Worm (Caenorhabditis elegans): Measurements from ENCODE around the gene aff-1.
A peak's percentile ranks its signal among the peaks of the same experiment; 100 is the strongest.

aff-1 gene

DNA sequence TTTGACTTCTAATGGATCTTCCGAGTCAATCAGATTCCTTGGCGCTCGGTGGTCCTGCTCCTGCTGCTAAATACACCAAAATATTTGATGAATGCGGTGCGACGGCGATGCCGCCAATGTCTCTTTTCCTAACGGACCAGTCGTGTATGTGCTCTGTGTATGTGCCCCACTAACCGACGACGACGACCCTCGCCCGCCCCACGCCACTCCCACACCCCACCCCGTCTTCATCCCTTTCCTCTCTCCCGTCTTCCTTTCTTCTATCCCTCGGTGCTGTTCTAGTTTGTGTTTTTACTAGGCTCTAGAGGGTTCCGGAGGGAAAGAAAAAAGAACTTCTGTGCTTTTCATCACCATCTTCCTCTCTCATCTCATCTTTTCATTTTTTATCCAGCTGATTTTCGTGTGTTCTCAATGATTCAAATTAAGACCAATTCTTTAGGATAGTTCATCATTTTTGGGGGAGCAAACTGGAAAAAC lies 28.9 kb downstream of the aff-1 start, which contains the start of gene egl-27:
Gene egl-27, plus strand, starts transcription at position 427 of the 477 bp plus-strand sequence.
- TF ChIP-seq ztf-23 (GFP tag; IDR thresholded peaks at IDR 0.05) (0 out of 2 replicates have a peak, but pooled peaks have one; percentile 29), cog-1 (tag; optimal IDR thresholded peaks at IDR 0.05) (no peak), flt-1 (GFP tag; IDR thresholded peaks at IDR 0.05) (peak; percentile 66; the same call in 1 of the 2 replicates), ref-1 (GFP tag; conservative IDR thresholded peaks at IDR 0.05) (no peak)

DNA sequence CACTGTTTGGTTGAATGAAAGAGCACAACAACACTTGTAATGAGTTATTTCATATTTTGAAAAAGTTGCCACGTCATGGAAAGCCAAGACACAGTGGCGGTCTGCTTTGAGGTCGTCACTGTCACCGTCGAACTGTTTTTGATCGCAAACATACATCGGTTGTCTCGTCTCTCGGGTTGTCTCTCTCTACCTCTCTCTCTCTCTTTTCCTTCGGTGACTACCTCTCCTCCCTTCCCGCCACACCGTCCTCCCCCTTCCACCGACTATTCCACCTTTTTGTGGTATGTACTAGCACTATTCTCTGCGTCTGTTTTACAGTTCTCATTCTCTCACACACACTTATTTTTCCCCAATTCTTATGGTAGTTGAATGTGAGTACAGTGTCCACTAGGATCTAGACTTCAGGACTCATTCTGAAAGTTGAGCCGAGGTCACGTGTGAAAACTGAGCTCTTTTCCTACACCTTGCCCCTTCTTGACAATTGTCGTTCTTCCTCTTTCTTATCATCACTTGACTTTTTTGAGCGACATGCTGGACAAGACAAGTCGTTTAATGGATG lies 29.7 kb downstream of the aff-1 start:
- TF ChIP-seq tab-1 (GFP tag; IDR thresholded peaks at IDR 0.05) (no peak), T22C8.4 (GFP tag; IDR thresholded peaks at IDR 0.05) (no peak), flt-1 (GFP tag; IDR thresholded peaks at IDR 0.05) (no peak), med-1 (GFP tag; optimal IDR thresholded peaks at IDR 0.05; ENCODE audit: insufficient read depth) (no peak), ztf-23 (GFP tag; IDR thresholded peaks at IDR 0.05) (no peak), ztf-29 (GFP tag; IDR thresholded peaks at IDR 0.05) (no peak)

DNA sequence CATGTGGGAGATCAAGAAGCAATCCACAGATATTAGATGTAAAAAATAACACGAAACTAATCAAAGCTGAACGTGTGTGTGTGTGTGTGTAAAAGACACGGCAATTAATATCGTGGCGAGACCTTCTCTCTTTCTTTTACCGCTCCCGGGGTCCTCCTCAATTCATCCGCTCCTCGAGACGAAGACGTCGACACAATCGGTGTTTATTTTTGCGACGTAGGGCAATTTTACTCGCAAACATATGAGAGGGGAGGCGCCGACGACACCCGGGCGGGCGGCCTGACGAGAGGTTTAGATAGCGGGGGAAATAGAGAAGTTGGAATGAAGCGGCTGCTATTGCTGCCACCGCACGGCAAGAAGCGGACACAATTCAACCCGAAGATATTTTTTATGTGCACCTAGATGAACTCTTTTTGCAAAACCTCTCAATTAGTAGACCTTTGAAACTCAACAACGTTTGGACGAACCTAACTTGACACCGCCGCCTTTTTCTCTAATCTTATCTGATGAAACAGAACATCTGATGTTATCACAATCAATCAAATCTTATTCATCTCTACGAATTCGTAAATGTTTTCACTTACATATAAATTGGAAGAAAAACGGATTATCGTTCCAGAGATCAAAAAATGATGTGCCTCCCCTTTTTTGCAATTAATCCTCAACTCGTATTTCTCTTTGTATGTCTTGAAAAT lies 30.7 kb downstream of the aff-1 start:
- TF ChIP-seq ztf-23 (GFP tag; IDR thresholded peaks at IDR 0.05) (0 out of 2 replicates have a peak, but pooled peaks have one; percentile 32), T22C8.4 (GFP tag; IDR thresholded peaks at IDR 0.05) (0 out of 2 replicates have a peak, but pooled peaks have one; percentile 14), flt-1 (GFP tag; IDR thresholded peaks at IDR 0.05) (no peak)

DNA sequence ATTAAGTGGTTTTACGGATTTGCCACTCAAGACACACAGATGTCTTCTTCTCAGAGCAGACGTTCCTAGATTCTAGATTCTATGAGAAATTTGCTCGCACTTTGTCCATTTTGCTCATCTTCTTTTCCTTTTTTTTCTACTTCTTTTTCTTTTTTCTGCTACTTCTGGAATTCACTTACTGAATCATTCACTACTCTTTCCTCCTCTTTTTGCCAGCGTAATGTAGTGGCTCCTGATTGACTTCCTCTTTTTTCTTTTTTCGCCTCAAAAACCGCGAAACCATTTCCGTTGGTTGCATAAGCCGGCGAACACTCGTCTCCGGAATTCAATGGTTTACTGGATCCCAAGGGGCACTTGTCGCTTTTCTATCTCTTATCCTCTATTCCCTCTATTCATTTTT lies 31.3 kb downstream of the aff-1 start:
- TF ChIP-seq med-1 (GFP tag; optimal IDR thresholded peaks at IDR 0.05; ENCODE audit: insufficient read depth), result no peak
- no peak for TF ChIP-seq tab-1 (GFP tag; IDR thresholded peaks at IDR 0.05)
- TF ChIP-seq flt-1 (GFP tag; IDR thresholded peaks at IDR 0.05), result no peak
- no peak for TF ChIP-seq ztf-29 (GFP tag; IDR thresholded peaks at IDR 0.05)
- TF ChIP-seq T22C8.4 (GFP tag; IDR thresholded peaks at IDR 0.05), result no peak
- no peak for TF ChIP-seq cog-1 (tag; optimal IDR thresholded peaks at IDR 0.05)
- no peak for TF ChIP-seq ztf-23 (GFP tag; IDR thresholded peaks at IDR 0.05)

DNA sequence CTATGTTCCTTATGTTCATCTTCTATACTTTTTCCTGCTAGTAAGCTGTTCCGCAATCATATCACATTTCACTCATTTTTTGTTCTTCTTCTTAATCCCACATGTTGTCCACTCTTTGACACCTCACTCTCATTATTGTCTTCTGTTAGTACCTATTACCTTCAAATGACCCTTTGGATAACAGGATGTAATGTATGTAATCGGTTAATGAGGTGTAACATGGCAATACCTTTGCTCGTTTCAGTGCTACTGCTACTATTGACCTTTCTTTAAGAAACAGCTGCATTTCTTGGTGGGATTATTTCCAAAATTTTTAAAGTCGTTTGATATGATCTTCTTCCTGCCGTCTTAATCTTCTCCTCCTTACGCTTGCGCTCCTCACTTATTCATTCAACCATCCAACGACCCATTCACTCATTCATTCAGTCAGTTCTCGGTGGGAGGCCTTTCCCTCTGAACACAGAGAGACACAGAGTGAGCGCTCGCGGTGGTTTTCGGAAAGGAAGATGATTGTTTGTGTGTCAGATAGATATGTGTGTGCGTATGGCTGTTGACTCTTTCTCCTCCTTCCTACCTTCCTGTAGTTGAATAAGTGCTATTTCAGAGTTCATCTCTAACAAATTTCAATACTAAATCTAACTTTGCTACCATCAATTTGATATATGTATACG lies 31.9 kb downstream of the aff-1 start:
- TF ChIP-seq med-1 (GFP tag; optimal IDR thresholded peaks at IDR 0.05; ENCODE audit: insufficient read depth), result no peak
- TF ChIP-seq cog-1 (tag; optimal IDR thresholded peaks at IDR 0.05), result no peak
- no peak for TF ChIP-seq flt-1 (GFP tag; IDR thresholded peaks at IDR 0.05)
- no peak for TF ChIP-seq ztf-29 (GFP tag; IDR thresholded peaks at IDR 0.05)
- no peak for TF ChIP-seq tab-1 (GFP tag; IDR thresholded peaks at IDR 0.05)
- no peak for TF ChIP-seq klf-2 (GFP tag; conservative IDR thresholded peaks at IDR 0.05)
- TF ChIP-seq ref-1 (GFP tag; conservative IDR thresholded peaks at IDR 0.05), result no peak
- no peak for TF ChIP-seq T22C8.4 (GFP tag; IDR thresholded peaks at IDR 0.05)

DNA sequence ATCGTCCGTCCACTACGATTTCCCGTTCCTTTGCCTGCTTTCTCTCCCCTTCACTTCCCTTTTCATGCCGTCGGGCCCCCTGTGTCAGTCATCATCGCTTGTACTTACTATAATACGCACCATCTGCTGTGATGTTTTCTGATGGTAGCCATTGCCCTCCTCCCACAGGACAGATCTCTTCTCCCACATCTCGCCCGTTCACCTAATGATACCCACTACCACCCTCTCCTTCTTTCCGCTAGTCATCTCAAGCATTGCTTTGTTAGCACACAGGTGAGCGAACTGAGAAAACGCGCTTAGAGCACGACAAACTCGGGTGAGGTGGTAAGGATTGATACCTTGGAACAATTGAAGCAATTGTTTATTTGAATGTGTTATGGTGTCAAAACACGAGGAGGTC lies 32.6 kb downstream of the aff-1 start:
- TF ChIP-seq med-1 (GFP tag; optimal IDR thresholded peaks at IDR 0.05; ENCODE audit: insufficient read depth) (no peak), ztf-23 (GFP tag; IDR thresholded peaks at IDR 0.05) (0 out of 2 replicates have a peak, but pooled peaks have one; percentile 47), tab-1 (GFP tag; IDR thresholded peaks at IDR 0.05) (peak; percentile 66; the same call in 1 of the 2 replicates)

DNA sequence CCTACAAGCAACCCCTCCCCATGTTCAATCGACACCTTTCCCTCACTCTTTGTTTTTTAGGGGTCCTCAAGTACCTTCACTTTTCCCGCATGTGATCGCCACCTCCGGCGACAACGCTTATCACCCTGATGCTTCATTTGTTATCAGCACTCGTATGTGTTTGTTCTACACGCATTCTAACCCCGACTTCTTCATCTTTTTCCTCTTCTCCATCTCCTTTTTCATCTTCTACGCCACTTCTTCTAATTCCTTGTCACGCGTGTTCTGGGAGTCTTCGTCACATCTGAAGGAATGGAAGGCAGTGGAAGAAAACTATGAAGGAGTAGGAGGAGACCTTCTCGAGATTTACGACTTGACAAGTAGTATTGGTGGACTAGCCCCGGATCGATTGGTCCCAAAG lies 33.5 kb downstream of the aff-1 start:
- TF ChIP-seq med-1 (GFP tag; optimal IDR thresholded peaks at IDR 0.05; ENCODE audit: insufficient read depth) (no peak), tab-1 (GFP tag; IDR thresholded peaks at IDR 0.05) (no peak), cog-1 (tag; optimal IDR thresholded peaks at IDR 0.05) (no peak), klf-2 (GFP tag; conservative IDR thresholded peaks at IDR 0.05) (no peak), T22C8.4 (GFP tag; IDR thresholded peaks at IDR 0.05) (no peak), ztf-29 (GFP tag; IDR thresholded peaks at IDR 0.05) (no peak), flt-1 (GFP tag; IDR thresholded peaks at IDR 0.05) (no peak), ref-1 (GFP tag; conservative IDR thresholded peaks at IDR 0.05) (no peak), ztf-23 (GFP tag; IDR thresholded peaks at IDR 0.05) (no peak)

DNA sequence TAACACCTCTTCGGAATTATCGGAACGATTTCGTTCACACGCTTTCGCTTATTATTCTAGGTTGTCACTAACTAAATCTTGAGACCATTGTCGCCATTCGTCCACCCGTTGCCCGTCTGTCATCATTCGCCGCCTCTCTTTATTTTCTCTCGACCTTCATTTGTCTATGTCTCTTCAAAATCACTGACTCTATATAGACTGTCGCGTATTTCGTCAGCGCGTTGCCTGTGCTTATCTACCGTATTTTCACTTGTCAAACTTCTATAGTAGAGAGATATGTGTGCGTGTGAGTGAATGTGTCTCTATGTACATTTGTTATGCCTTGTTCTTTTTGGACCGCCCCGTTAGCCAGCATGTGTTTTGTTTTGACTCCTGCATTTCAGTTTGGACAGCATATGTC lies 34.4 kb downstream of the aff-1 start:
- no peak for TF ChIP-seq T22C8.4 (GFP tag; IDR thresholded peaks at IDR 0.05)
- TF ChIP-seq cog-1 (tag; optimal IDR thresholded peaks at IDR 0.05), result no peak
- TF ChIP-seq tab-1 (GFP tag; IDR thresholded peaks at IDR 0.05), result no peak
- no peak for TF ChIP-seq flt-1 (GFP tag; IDR thresholded peaks at IDR 0.05)
- no peak for TF ChIP-seq med-1 (GFP tag; optimal IDR thresholded peaks at IDR 0.05; ENCODE audit: insufficient read depth)
- TF ChIP-seq ztf-23 (GFP tag; IDR thresholded peaks at IDR 0.05), result no peak
- TF ChIP-seq klf-2 (GFP tag; conservative IDR thresholded peaks at IDR 0.05), result no peak
- TF ChIP-seq ztf-29 (GFP tag; IDR thresholded peaks at IDR 0.05), result no peak

DNA sequence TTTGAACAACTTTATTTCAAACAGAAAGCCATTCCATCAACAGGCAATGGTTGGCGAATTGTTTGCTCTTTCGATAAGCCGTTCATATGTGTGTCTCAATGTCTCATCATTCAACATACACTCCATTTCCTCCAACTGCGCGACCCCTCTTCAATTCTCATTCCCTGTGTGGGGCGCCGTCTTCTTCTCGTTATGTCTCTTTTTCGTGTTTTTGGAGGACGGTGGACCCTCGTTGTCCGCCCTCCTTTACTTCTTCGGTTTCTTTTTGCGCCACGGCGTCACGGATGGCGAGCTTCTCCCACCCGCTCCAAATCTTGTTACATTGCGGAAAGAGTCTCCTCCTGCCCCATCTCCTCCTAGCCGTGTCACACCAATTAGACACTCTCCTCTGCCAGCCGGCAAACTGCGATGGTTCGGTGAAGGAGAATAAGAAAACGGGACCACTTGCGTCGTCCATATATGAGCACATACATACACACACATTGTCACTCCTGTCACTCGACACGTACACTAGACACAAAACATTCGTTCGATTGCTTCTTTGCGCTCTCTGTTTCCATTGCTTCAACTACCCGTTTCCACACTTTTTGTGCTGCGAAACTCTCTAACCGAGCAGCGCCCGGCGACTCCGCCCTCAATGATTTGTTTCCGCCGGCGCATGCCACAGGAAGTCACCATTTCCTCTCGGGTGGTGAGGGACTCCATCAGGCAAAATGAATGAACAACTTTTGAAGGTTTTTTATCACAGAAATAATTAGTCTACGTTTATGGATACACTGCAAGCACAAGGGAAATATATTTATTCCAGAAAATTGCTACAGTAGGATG lies 35.3 kb downstream of the aff-1 start:
- TF ChIP-seq cog-1 (tag; optimal IDR thresholded peaks at IDR 0.05), result no peak
- no peak for TF ChIP-seq klf-2 (GFP tag; conservative IDR thresholded peaks at IDR 0.05)
- no peak for TF ChIP-seq ztf-29 (GFP tag; IDR thresholded peaks at IDR 0.05)
- no peak for TF ChIP-seq tab-1 (GFP tag; IDR thresholded peaks at IDR 0.05)
- no peak for TF ChIP-seq T22C8.4 (GFP tag; IDR thresholded peaks at IDR 0.05)

Data from whole organism, midembryonic.